Fruit fly (Drosophila melanogaster) Kc167 (cell line): ENCODE data around the gene Hakai.

Experiments
- h ChIP-seq: fragments of >200 bp; optimal IDR thresholded peaks from 3 replicates; lab custom pipeline; 2018; ENCODE audit warnings: missing external identifiers
- insv ChIP-seq: fragments of >200 bp; optimal IDR thresholded peaks from 3 replicates; lab custom pipeline; 2018; ENCODE audit warnings: missing external identifiers
- ttk ChIP-seq: sonication (Bioruptor generic); optimal IDR thresholded peaks from 2 replicates; lab custom pipeline; 2017; ENCODE audit warnings: missing external identifiers

- TF ChIP-seq ttk (lab: Kevin White, UChicago) (no peak), insv (lab: Kevin White, UChicago) (no peak), h (no peak)
These were observed 40.0 kb downstream of the Hakai start for dm6 chr2L:19542268-19542773.
